Worm (Caenorhabditis elegans) whole organism, L4 larva: ENCODE measurements around the gene T21B10.4.

Source experiments
- R02D3.7 ChIP-seq: fragments of 150-350 bp; sonication (generic microtip); optimal IDR thresholded peaks from 3 replicates; lab custom pipeline; 2014; ENCODE audit warnings: missing biosample characterization, missing genetic modification characterization
- ZK337.2 ChIP-seq: fragments of 200-800 bp; sonication (Bioruptor generic); IDR thresholded peaks from 2 replicates; pipeline ENCODE4 v1.3.6; 2022; ENCODE audit warnings: missing genetic modification reagents, missing genetic modification characterization, missing compliant biosample characterization
- aly-2 ChIP-seq: sonication (generic microtip); optimal IDR thresholded peaks from 2 replicates; lab custom pipeline; 2018; ENCODE audit warnings: missing biosample characterization, missing genetic modification characterization
- ceh-20 ChIP-seq: fragments of 200-800 bp; sonication (Bioruptor generic); IDR thresholded peaks from 2 replicates; pipeline ENCODE4 v1.3.6; 2022; ENCODE audit warnings: missing genetic modification reagents, missing genetic modification characterization, missing compliant biosample characterization
- ceh-82 ChIP-seq: sonication (generic microtip); optimal IDR thresholded peaks from 2 replicates; lab custom pipeline; 2017; ENCODE audit warnings: missing biosample characterization, missing genetic modification characterization
- dpl-1 ChIP-seq: fragments of 150-350 bp; optimal IDR thresholded peaks from 2 replicates; lab custom pipeline; 2014; ENCODE audit warnings: missing biosample characterization, missing genetic modification reagents, missing genetic modification characterization
- lim-7 ChIP-seq: fragments of 200-800 bp; sonication (Bioruptor generic); IDR thresholded peaks from 2 replicates; pipeline ENCODE4 v1.3.6; 2022; ENCODE audit warnings: missing genetic modification characterization, missing compliant biosample characterization
- lin-38 ChIP-seq: fragments of 200-800 bp; sonication (Bioruptor generic); IDR thresholded peaks from 2 replicates; pipeline ENCODE4 v1.3.6; 2022; ENCODE audit warnings: missing genetic modification reagents, missing genetic modification characterization, missing compliant biosample characterization
- nhr-6 ChIP-seq: fragments of 150-350 bp; optimal IDR thresholded peaks from 2 replicates; lab custom pipeline; 2014; ENCODE audit warnings: missing biosample characterization, missing genetic modification characterization
- nhr-77 ChIP-seq: fragments of 150-350 bp; optimal IDR thresholded peaks from 2 replicates; lab custom pipeline; 2014; ENCODE audit warnings: missing biosample characterization, missing genetic modification characterization
- unc-39 ChIP-seq: sonication (generic microtip); optimal IDR thresholded peaks from 2 replicates; lab custom pipeline; 2017; ENCODE audit warnings: missing biosample characterization, missing genetic modification characterization
- ztf-11 ChIP-seq: fragments of 150-350 bp; optimal IDR thresholded peaks from 2 replicates; lab custom pipeline; 2014; ENCODE audit warnings: missing biosample characterization, missing genetic modification characterization
- ztf-7 ChIP-seq: fragments of 150-350 bp; optimal IDR thresholded peaks from 2 replicates; lab custom pipeline; 2014; ENCODE audit warnings: missing biosample characterization, missing genetic modification characterization

DNA sequence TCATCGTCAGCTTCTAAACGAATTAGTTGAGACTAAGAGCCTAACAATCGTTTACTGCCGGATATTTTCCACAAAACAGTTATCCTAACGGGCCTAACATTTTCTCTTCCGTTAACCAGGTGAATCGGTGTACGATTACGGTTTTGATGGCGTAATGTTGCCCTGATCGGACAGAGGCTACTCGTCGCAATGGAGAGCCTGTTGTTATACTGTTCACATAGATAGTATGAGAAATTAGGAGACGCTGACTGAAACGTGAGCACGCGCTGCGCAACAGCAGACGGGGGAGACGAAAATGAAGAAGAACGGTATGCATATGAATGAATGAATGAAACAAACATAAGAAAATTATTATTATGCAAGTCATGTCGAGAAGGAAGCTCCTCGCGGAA lies 41.3 kb upstream of the T21B10.4 start:
- TF ChIP-seq aly-2 (no peak), dpl-1 (GFP tag; lab: Kevin White, UChicago) (no peak), unc-39 (tag; lab: Kevin White, UChicago) (no peak), ztf-7 (tag; lab: Kevin White, UChicago) (no peak), R02D3.7 (tag; lab: Kevin White, UChicago) (no peak), ztf-11 (tag; lab: Kevin White, UChicago) (no peak), ceh-20 (GFP tag; lab: Robert Waterston, UW) (no peak), ceh-82 (tag; lab: Kevin White, UChicago) (no peak), ZK337.2 (GFP tag; lab: Robert Waterston, UW) (no peak), lim-7 (GFP tag; lab: Robert Waterston, UW) (no peak), nhr-77 (tag; lab: Kevin White, UChicago) (no peak), nhr-6 (tag; lab: Kevin White, UChicago) (no peak), lin-38 (GFP tag; lab: Robert Waterston, UW) (no peak)
